Worm (Caenorhabditis elegans): ENCODE measurements around the gene sago-1.

ce11 chrV:6322749-6323367 is 19.3 kb downstream of the sago-1 start:
- TF ChIP-seq nhr-11 (tag; optimal IDR thresholded peaks at IDR 0.05) (no peak), ceh-82 (tag; optimal IDR thresholded peaks at IDR 0.05) (no peak), egl-27 (tag; optimal IDR thresholded peaks at IDR 0.05) (no peak), lin-39 (tag; optimal IDR thresholded peaks at IDR 0.05) (no peak), blmp-1 (tag; optimal IDR thresholded peaks at IDR 0.05; ENCODE audit: insufficient read depth) (peak; percentile 3), fos-1 (tag; optimal IDR thresholded peaks at IDR 0.05) (peak; percentile 14)

All from whole organism, L2 larva.